Fruit fly (Drosophila melanogaster) Kc167 (cell line): ENCODE results near the gene CG6195.

ENCODE experiments used
- Myc ChIP-seq: fragments of >200 bp; optimal IDR thresholded peaks from 2 replicates; lab custom pipeline; 2017; ENCODE audit warnings: missing external identifiers
- Sin3A ChIP-seq: fragments of >200 bp; optimal IDR thresholded peaks from 2 replicates; lab custom pipeline; 2018; ENCODE audit warnings: missing external identifiers
- h ChIP-seq: fragments of >200 bp; optimal IDR thresholded peaks from 3 replicates; lab custom pipeline; 2018; ENCODE audit warnings: missing external identifiers
- insv ChIP-seq: fragments of >200 bp; optimal IDR thresholded peaks from 3 replicates; lab custom pipeline; 2018; ENCODE audit warnings: missing external identifiers
- psq ChIP-seq: fragments of >200 bp; optimal IDR thresholded peaks from 2 replicates; lab custom pipeline; 2017; ENCODE audit warnings: missing external identifiers
- ttk ChIP-seq: sonication (Bioruptor generic); optimal IDR thresholded peaks from 2 replicates; lab custom pipeline; 2017; ENCODE audit warnings: missing external identifiers

DNA sequence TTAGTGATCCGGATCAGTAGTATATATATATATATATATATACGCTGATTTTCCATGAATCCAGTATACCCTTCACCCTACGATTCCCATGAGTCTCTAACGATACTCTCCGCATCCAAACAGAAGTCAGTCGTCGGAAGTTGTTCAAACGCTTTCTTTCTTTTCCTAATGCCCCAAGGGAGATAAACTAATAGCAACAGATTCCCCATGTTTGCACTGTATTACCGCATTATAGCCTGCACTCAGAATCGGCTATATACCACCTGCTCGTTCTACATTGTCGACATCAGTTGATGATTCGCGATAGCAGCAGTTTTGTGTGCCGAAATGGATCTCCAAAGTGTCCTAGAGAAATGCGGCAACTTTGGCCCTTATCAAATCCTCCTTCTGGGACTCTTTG, 41.3 kb downstream of the CG6195 start, which contains the start of gene CG17751:
- TF ChIP-seq Sin3A (lab: Kevin White, UChicago), result no peak
- TF ChIP-seq psq, result no peak
- no peak for TF ChIP-seq h (lab: Kevin White, UChicago)
- TF ChIP-seq Myc (lab: Kevin White, UChicago), result no peak
- no peak for TF ChIP-seq insv (lab: Kevin White, UChicago)
- no peak for TF ChIP-seq ttk (lab: Kevin White, UChicago)
